Fruit fly (Drosophila melanogaster): ENCODE results near the gene CG14564.

Gene CG14564

dm6 chr3L:21756857-21757256 lies at the start of gene CG14564:
TSS of gene CG14564 (plus strand) at chr3L:21757157.
- TF ChIP-seq noc (tag; optimal IDR thresholded peaks at IDR 0.05): no peak

- no peak for TF ChIP-seq noc (tag; optimal IDR thresholded peaks at IDR 0.05)
These were observed 47.0 kb upstream of the CG14564 start for dm6 chr3L:21709785-21710591.

dm6 chr3L:21715974-21716373 lies 41.0 kb upstream of the CG14564 start:
- no peak for TF ChIP-seq noc (tag; optimal IDR thresholded peaks at IDR 0.05)

- TF ChIP-seq noc (tag; optimal IDR thresholded peaks at IDR 0.05): no peak
These were observed 38.7 kb upstream of the CG14564 start for dm6 chr3L:21718233-21718632.

dm6 chr3L:21720869-21721268 lies 36.1 kb upstream of the CG14564 start:
- TF ChIP-seq noc (tag; optimal IDR thresholded peaks at IDR 0.05): no peak

- TF ChIP-seq noc (tag; optimal IDR thresholded peaks at IDR 0.05): no peak
These were observed 29.8 kb upstream of the CG14564 start for dm6 chr3L:21727013-21727727.

- no peak for TF ChIP-seq noc (tag; optimal IDR thresholded peaks at IDR 0.05)
These were observed 29.2 kb upstream of the CG14564 start for dm6 chr3L:21727728-21728124.

- peak; percentile 62 for TF ChIP-seq noc (tag; optimal IDR thresholded peaks at IDR 0.05)
These were observed 28.3 kb upstream of the CG14564 start, which contains the start of the genes CG11247 and Polr2H for dm6 chr3L:21728616-21729047. TSS of gene CG11247 (minus strand) at chr3L:21728806. TSS of gene Polr2H (plus strand) at chr3L:21728932.

- no peak for TF ChIP-seq noc (tag; optimal IDR thresholded peaks at IDR 0.05)
These were observed 26.6 kb upstream of the CG14564 start, which contains the start of gene CG14570 for dm6 chr3L:21730354-21730753. TSS of gene CG14570 (minus strand) at chr3L:21730454.

dm6 chr3L:21731104-21731600 lies 25.8 kb upstream of the CG14564 start, which contains the start of gene CG14569:
TSS of gene CG14569 (minus strand) at chr3L:21731550.
- TF ChIP-seq noc (tag; optimal IDR thresholded peaks at IDR 0.05): no peak

dm6 chr3L:21733387-21733786 lies 23.6 kb upstream of the CG14564 start, which contains the start of gene CG14568:
TSS of gene CG14568 (minus strand) at chr3L:21733487.
- no peak for TF ChIP-seq noc (tag; optimal IDR thresholded peaks at IDR 0.05)

dm6 chr3L:21733799-21734198 lies 23.2 kb upstream of the CG14564 start, which contains the start of gene CG14573:
TSS of gene CG14573 (plus strand) at chr3L:21734099.
- no peak for TF ChIP-seq noc (tag; optimal IDR thresholded peaks at IDR 0.05)

dm6 chr3L:21738175-21739016 lies 18.6 kb upstream of the CG14564 start, which contains the start of gene CG14567:
TSS of gene CG14567 (minus strand) at chr3L:21738430.
- no peak for TF ChIP-seq noc (tag; optimal IDR thresholded peaks at IDR 0.05)

dm6 chr3L:21739017-21739730 lies 17.8 kb upstream of the CG14564 start:
- TF ChIP-seq noc (tag; optimal IDR thresholded peaks at IDR 0.05): no peak

- TF ChIP-seq noc (tag; optimal IDR thresholded peaks at IDR 0.05): no peak
These were observed 16.7 kb upstream of the CG14564 start, which contains the start of gene CG14566 for dm6 chr3L:21740209-21740608. TSS of gene CG14566 (minus strand) at chr3L:21740309.

Data from whole organism, larva.